Fruit fly (Drosophila melanogaster): ENCODE data around the gene CG7326.

Gene CG7326

DNA sequence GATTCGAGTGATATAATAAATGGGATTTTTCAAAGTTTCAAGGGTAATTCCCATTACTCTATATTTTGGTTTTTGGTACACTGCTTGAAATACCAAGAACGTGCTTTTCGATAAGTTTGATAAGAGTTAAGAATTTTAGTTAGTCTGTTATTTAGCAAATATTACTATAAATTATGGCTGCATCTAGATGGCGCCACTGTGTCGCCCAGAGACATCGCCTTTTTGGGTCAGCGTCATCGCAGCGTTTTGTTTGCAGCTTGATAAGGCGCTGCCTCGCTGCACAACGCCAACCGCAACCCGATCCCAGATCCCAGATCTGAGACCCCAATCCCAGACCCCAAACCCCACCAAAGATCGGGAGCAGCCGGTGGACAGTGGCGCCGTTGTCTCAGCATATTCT is 25.1 kb downstream of the CG7326 start:
- peak; percentile 87 for TF ChIP-seq CTCF (GFP tag; optimal IDR thresholded peaks at IDR 0.05)
- peak; percentile 57 for TF ChIP-seq Med (GFP tag)
- 0 out of 3 replicates have a peak, but pooled peaks have one; percentile 35 for TF ChIP-seq CG2199 (GFP tag; IDR thresholded peaks at IDR 0.05)
- TF ChIP-seq CG14965 (GFP tag; optimal IDR thresholded peaks at IDR 0.05; ENCODE audit: borderline replicate concordance): no peak
- no peak for TF ChIP-seq usp (GFP tag; optimal IDR thresholded peaks at IDR 0.05)

DNA sequence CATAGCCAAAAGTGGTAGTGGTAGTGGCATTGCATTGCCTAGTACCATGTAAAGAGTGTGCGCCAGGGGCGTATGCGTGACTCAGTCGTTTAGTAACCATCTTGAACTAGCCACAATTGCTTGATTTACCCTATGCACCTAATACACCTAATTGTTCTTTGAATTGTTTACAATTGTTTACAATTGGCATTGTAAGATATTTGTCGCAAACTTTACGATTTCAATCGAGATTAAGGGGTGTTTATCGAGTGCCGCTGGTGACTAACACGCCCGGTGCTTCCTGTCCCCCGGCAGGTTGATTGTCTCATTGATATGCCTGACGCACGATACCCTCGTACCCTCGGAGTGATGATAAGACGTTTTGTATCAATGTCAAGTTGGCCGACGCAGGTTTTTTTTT is 26.5 kb downstream of the CG7326 start:
- TF ChIP-seq scrt (GFP tag; optimal IDR thresholded peaks at IDR 0.05): no peak
- no peak for TF ChIP-seq abd-A (tag; optimal IDR thresholded peaks at IDR 0.05)
- TF ChIP-seq zf30C (GFP tag; optimal IDR thresholded peaks at IDR 0.05): no peak
- TF ChIP-seq pfk (GFP tag; optimal IDR thresholded peaks at IDR 0.05): no peak
- no peak for TF ChIP-seq CG2199 (GFP tag; IDR thresholded peaks at IDR 0.05)
- peak; percentile 72; the same call in 1 of the 3 replicates for TF ChIP-seq jigr1 (GFP tag; IDR thresholded peaks at IDR 0.05)
- TF ChIP-seq hbn (GFP tag; IDR thresholded peaks at IDR 0.05; ENCODE audit: partially characterized antibody): no peak
- no peak for TF ChIP-seq Nf-YB (GFP tag; optimal IDR thresholded peaks at IDR 0.05)
- TF ChIP-seq CG8359 (GFP tag; optimal IDR thresholded peaks at IDR 0.05; ENCODE audit: borderline replicate concordance): no peak
- TF ChIP-seq Dref (GFP tag; IDR thresholded peaks at IDR 0.05): no peak
- no peak for TF ChIP-seq emc (GFP tag; optimal IDR thresholded peaks at IDR 0.05)
- TF ChIP-seq dimm (GFP tag; IDR thresholded peaks at IDR 0.05): 0 out of 2 replicates have a peak, but pooled peaks have one; percentile 31
- TF ChIP-seq Dbx (GFP tag; IDR thresholded peaks at IDR 0.05): no peak
- no peak for TF ChIP-seq CG16813 (GFP tag; IDR thresholded peaks at IDR 0.05; ENCODE audit: partially characterized antibody)
- no peak for TF ChIP-seq CG13894 (tag; optimal IDR thresholded peaks at IDR 0.05)
- no peak for TF ChIP-seq crol (GFP tag; IDR thresholded peaks at IDR 0.05)
- no peak for TF ChIP-seq Fer1 (GFP tag; optimal IDR thresholded peaks at IDR 0.05)
- no peak for TF ChIP-seq chn (GFP tag; optimal IDR thresholded peaks at IDR 0.05)
- peak; percentile 62 for TF ChIP-seq sug (tag; optimal IDR thresholded peaks at IDR 0.05)
- TF ChIP-seq CG10543 (GFP tag; optimal IDR thresholded peaks at IDR 0.05): peak; percentile 69
- TF ChIP-seq knrl (GFP tag; IDR thresholded peaks at IDR 0.05; ENCODE audit: partially characterized antibody): no peak
- TF ChIP-seq pb (GFP tag; optimal IDR thresholded peaks at IDR 0.05): no peak
- TF ChIP-seq CG3847 (GFP tag; IDR thresholded peaks at IDR 0.05): no peak; the same call in 1 of the 2 replicates
- no peak for TF ChIP-seq repo (GFP tag; optimal IDR thresholded peaks at IDR 0.05)
- TF ChIP-seq az2 (GFP tag; optimal IDR thresholded peaks at IDR 0.05): peak; percentile 25
- no peak for TF ChIP-seq Hand (GFP tag; optimal IDR thresholded peaks at IDR 0.05)
- no peak for TF ChIP-seq Poxn (GFP tag; IDR thresholded peaks at IDR 0.05)
- no peak for TF ChIP-seq ato (GFP tag; IDR thresholded peaks at IDR 0.05; ENCODE audit: partially characterized antibody)
- TF ChIP-seq maf-S (GFP tag; optimal IDR thresholded peaks at IDR 0.05): no peak
- TF ChIP-seq CG4707 (GFP tag; optimal IDR thresholded peaks at IDR 0.05): no peak
- TF ChIP-seq CG1603 (tag; optimal IDR thresholded peaks at IDR 0.05): peak; percentile 52
- peak; percentile 41 for TF ChIP-seq CG12659 (GFP tag; optimal IDR thresholded peaks at IDR 0.05)
- TF ChIP-seq Dfd (GFP tag; optimal IDR thresholded peaks at IDR 0.05): no peak
- TF ChIP-seq hkb (optimal IDR thresholded peaks at IDR 0.05): no peak
- TF ChIP-seq hkb (GFP tag; IDR thresholded peaks at IDR 0.05): no peak
- no peak for TF ChIP-seq CG13287 (GFP tag; IDR thresholded peaks at IDR 0.05; ENCODE audit: partially characterized antibody)
- TF ChIP-seq zfh2 (GFP tag; optimal IDR thresholded peaks at IDR 0.05): peak; percentile 1
- TF ChIP-seq CG6683 (GFP tag; optimal IDR thresholded peaks at IDR 0.05): no peak
- TF ChIP-seq D19B (GFP tag; optimal IDR thresholded peaks at IDR 0.05): no peak
- peak; percentile 59 for TF ChIP-seq dmrt99B (tag; optimal IDR thresholded peaks at IDR 0.05)
- peak; percentile 46 for TF ChIP-seq unpg (GFP tag; optimal IDR thresholded peaks at IDR 0.05)
- TF ChIP-seq pho (GFP tag; optimal IDR thresholded peaks at IDR 0.05): no peak
- TF ChIP-seq wek (GFP tag; optimal IDR thresholded peaks at IDR 0.05): peak; percentile 8
- peak; percentile 33 to 42 for TF ChIP-seq Pdp1 (GFP tag; optimal IDR thresholded peaks at IDR 0.05)
- TF ChIP-seq CG14050 (GFP tag; IDR thresholded peaks at IDR 0.05): peak; percentile 62; the same call in 2 of the 3 replicates
